Fruit fly (Drosophila melanogaster) whole organism, embryonic: Measurements from ENCODE around the gene CG32388.
A peak's percentile ranks its signal among the peaks of the same experiment; 100 is the strongest.

Experiments used
- Asciz ChIP-seq: fragments of 200-800 bp; sonication (Bioruptor generic); optimal IDR thresholded peaks from 2 replicates; lab custom pipeline; 2017; ENCODE audit warnings: missing biosample characterization, mild to moderate bottlenecking, missing genetic modification characterization, missing genetic modification reagents
- Awh ChIP-seq: fragments of 200-800 bp; sonication (Bioruptor generic); IDR thresholded peaks from 2 replicates; pipeline ENCODE4, ENCODE4 v1.3.6; 2022; ENCODE audit warnings: missing biosample characterization, missing genetic modification characterization
- B-H1 ChIP-seq: fragments of 200-800 bp; sonication (Bioruptor generic); IDR thresholded peaks from 3 replicates; pipeline ENCODE4 v1.3.6; 2022; ENCODE audit warnings: missing biosample characterization, missing genetic modification characterization
- CG10321 ChIP-seq: fragments of 200-800 bp; sonication (Bioruptor generic); IDR thresholded peaks from 2 replicates; pipeline ENCODE4 v1.3.6; 2022; ENCODE audit warnings: missing biosample characterization, missing genetic modification characterization
- CG11085 ChIP-seq: fragments of 200-800 bp; sonication (Bioruptor generic); IDR thresholded peaks from 2 replicates; pipeline ENCODE4 v1.3.6; 2022; ENCODE audit warnings: missing biosample characterization, missing genetic modification characterization
- CG12659 ChIP-seq: fragments of 200-800 bp; sonication (Bioruptor generic); optimal IDR thresholded peaks from 3 replicates; lab custom pipeline; 2017; ENCODE audit warnings: mild to moderate bottlenecking, missing biosample characterization, missing genetic modification reagents, missing genetic modification characterization
- CG14014 ChIP-seq: fragments of 200-800 bp; sonication (Bioruptor generic); IDR thresholded peaks from 2 replicates; pipeline ENCODE4 v1.3.6; 2022; ENCODE audit warnings: missing biosample characterization, missing genetic modification characterization
- CG16779 ChIP-seq: fragments of 200-800 bp; sonication (Bioruptor generic); IDR thresholded peaks from 2 replicates; pipeline ENCODE4 v1.3.6; 2022; ENCODE audit warnings: missing biosample characterization, missing genetic modification characterization
- CG17361 ChIP-seq: fragments of 200-800 bp; sonication (Bioruptor generic); IDR thresholded peaks from 3 replicates; pipeline ENCODE4 v1.3.6; 2022; ENCODE audit warnings: missing biosample characterization, missing genetic modification characterization
- CG32532 ChIP-seq: fragments of 200-800 bp; sonication (Bioruptor generic); IDR thresholded peaks from 2 replicates; pipeline ENCODE4 v1.3.6; 2022; ENCODE audit warnings: missing biosample characterization, missing genetic modification characterization
- CG34422 ChIP-seq: fragments of 200-800 bp; sonication (Bioruptor generic); IDR thresholded peaks from 3 replicates; pipeline ENCODE4 v1.3.6; 2022; ENCODE audit warnings: missing biosample characterization, missing genetic modification characterization
- CG7372 ChIP-seq: fragments of 200-800 bp; sonication (Bioruptor generic); IDR thresholded peaks from 2 replicates; pipeline ENCODE4 v1.3.6; 2022; ENCODE audit warnings: missing biosample characterization, missing genetic modification characterization
- CG7556 ChIP-seq: fragments of 200-800 bp; sonication (Bioruptor generic); optimal IDR thresholded peaks from 2 replicates; lab custom pipeline; 2017; ENCODE audit warnings: missing biosample characterization, mild to moderate bottlenecking, missing genetic modification characterization
- CG9727 ChIP-seq: fragments of 200-800 bp; sonication (Bioruptor generic); optimal IDR thresholded peaks from 3 replicates; lab custom pipeline; 2017; ENCODE audit warnings: missing biosample characterization, mild to moderate bottlenecking, missing genetic modification characterization
- CoRest ChIP-seq: fragments of 200-800 bp; sonication (Bioruptor generic); optimal IDR thresholded peaks from 3 replicates; lab custom pipeline; 2018; ENCODE audit warnings: missing biosample characterization, mild to moderate bottlenecking, missing genetic modification characterization, moderate library complexity
- Drgx ChIP-seq: fragments of 200-800 bp; sonication (Bioruptor generic); IDR thresholded peaks from 2 replicates; pipeline ENCODE4 v1.3.6; 2022; ENCODE audit warnings: missing biosample characterization, missing genetic modification characterization
- H15 ChIP-seq: fragments of 200-800 bp; sonication (Bioruptor generic); IDR thresholded peaks from 3 replicates; pipeline ENCODE4 v1.3.6; 2022; ENCODE audit warnings: missing biosample characterization, missing genetic modification characterization
- Hr3 ChIP-seq: fragments of 200-800 bp; sonication (Bioruptor generic); optimal IDR thresholded peaks from 3 replicates; lab custom pipeline; 2016; ENCODE audit warnings: missing biosample characterization, missing genetic modification characterization
- Hsf ChIP-seq: fragments of 200-800 bp; sonication (Bioruptor generic); optimal IDR thresholded peaks from 3 replicates; lab custom pipeline; 2016; ENCODE audit warnings: missing biosample characterization, missing genetic modification characterization
- Lpt ChIP-seq: fragments of >200 bp; optimal IDR thresholded peaks from 2 replicates; lab custom pipeline; 2018; ENCODE audit warnings: missing biosample characterization, missing genetic modification characterization
- MTF-1 ChIP-seq: fragments of 200-800 bp; sonication (Bioruptor generic); optimal IDR thresholded peaks from 2 replicates; lab custom pipeline; 2018; ENCODE audit warnings: missing biosample characterization, mild to moderate bottlenecking, missing genetic modification characterization, borderline replicate concordance
- Med ChIP-seq: fragments of 200-800 bp; sonication (Bioruptor generic); peaks from one replicate; lab custom pipeline; 2016; ENCODE audit warnings: missing biosample characterization, missing genetic modification characterization, mild to moderate bottlenecking, inconsistent platforms, moderate library complexity
- NfI ChIP-seq: fragments of 200-800 bp; sonication (Bioruptor generic); optimal IDR thresholded peaks from 3 replicates; lab custom pipeline; 2018; ENCODE audit warnings: missing biosample characterization, mild to moderate bottlenecking, missing genetic modification characterization, moderate library complexity
- Rx ChIP-seq: fragments of 200-800 bp; sonication (Bioruptor generic); IDR thresholded peaks from 2 replicates; pipeline ENCODE4 v1.3.6; 2022; ENCODE audit warnings: missing biosample characterization, missing genetic modification characterization
- Sin3A ChIP-seq: fragments of >200 bp; optimal IDR thresholded peaks from 2 replicates; lab custom pipeline; 2018
- Sox102F ChIP-seq: fragments of 200-800 bp; sonication (Bioruptor generic); optimal IDR thresholded peaks from 2 replicates; lab custom pipeline; 2018; ENCODE audit warnings: missing biosample characterization, mild to moderate bottlenecking, missing genetic modification characterization, moderate library complexity
- Trl ChIP-seq, 3 experiments: fragments of >200 bp in 2 of 3; fragments of 200-800 bp in 1 of 3; sonication (Bioruptor generic) in 1 of 3; optimal IDR thresholded peaks; 2 replicates in 1 of 3; 3 replicates in 2 of 3; lab custom pipeline; 2016 to 2017; ENCODE audit warnings: missing biosample characterization in 1 of 3, missing genetic modification characterization in 1 of 3
- Xbp1 ChIP-seq: fragments of 200-800 bp; sonication (Bioruptor generic); optimal IDR thresholded peaks from 3 replicates; lab custom pipeline; 2016; ENCODE audit warnings: missing biosample characterization, mild to moderate bottlenecking, missing genetic modification characterization
- abd-A ChIP-seq: fragments of 200-800 bp; sonication (Bioruptor generic); optimal IDR thresholded peaks from 3 replicates; lab custom pipeline; 2019; ENCODE audit warnings: missing biosample characterization, mild to moderate bottlenecking, missing genetic modification characterization, moderate library complexity
- ap ChIP-seq: fragments of 200-800 bp; sonication (Bioruptor generic); IDR thresholded peaks from 2 replicates; pipeline ENCODE4 v1.3.6; 2022; ENCODE audit warnings: missing biosample characterization, missing genetic modification characterization
- ara ChIP-seq: fragments of 200-800 bp; sonication (Bioruptor generic); IDR thresholded peaks from 2 replicates; pipeline ENCODE4 v1.3.6; 2022; ENCODE audit warnings: missing biosample characterization, missing genetic modification characterization
- ase ChIP-seq: fragments of 200-800 bp; sonication (Bioruptor generic); IDR thresholded peaks from 3 replicates; pipeline ENCODE4 v1.3.6; 2022; ENCODE audit warnings: missing biosample characterization, missing genetic modification characterization
- bsh ChIP-seq, 2 experiments: fragments of 200-800 bp; sonication (Bioruptor generic); optimal IDR thresholded peaks; 2 replicates each; lab custom pipeline; 2017 to 2018; ENCODE audit warnings: mild to moderate bottlenecking in 2 of 2, missing biosample characterization in 2 of 2, missing genetic modification characterization in 2 of 2, moderate library complexity in 1 of 2
- cas ChIP-seq: fragments of 200-800 bp; sonication (Bioruptor generic); IDR thresholded peaks from 2 replicates; pipeline ENCODE4 v1.3.6; 2022; ENCODE audit warnings: missing biosample characterization, missing genetic modification characterization
- caup ChIP-seq: fragments of 200-800 bp; sonication (Bioruptor generic); optimal IDR thresholded peaks from 3 replicates; lab custom pipeline; 2017; ENCODE audit warnings: missing biosample characterization, mild to moderate bottlenecking, missing genetic modification characterization, moderate library complexity; ENCODE audit not compliant: severe bottlenecking
- chif ChIP-seq, 2 experiments: fragments of 200-800 bp; sonication (Bioruptor generic); optimal IDR thresholded peaks; 3 replicates each; lab custom pipeline; 2016; ENCODE audit warnings: missing biosample characterization in 2 of 2, missing genetic modification characterization in 2 of 2
- dpn ChIP-seq, 2 experiments: fragments of 200-800 bp; sonication (Bioruptor generic); optimal IDR thresholded peaks; 3 replicates each; lab custom pipeline; 2016; ENCODE audit warnings: missing biosample characterization in 2 of 2, missing genetic modification characterization in 2 of 2
- grau ChIP-seq: fragments of 200-800 bp; optimal IDR thresholded peaks from 3 replicates; lab custom pipeline; 2019; ENCODE audit warnings: missing biosample characterization, mild to moderate bottlenecking, missing genetic modification characterization, moderate library complexity
- ham ChIP-seq: fragments of 200-800 bp; sonication (Bioruptor generic); IDR thresholded peaks from 2 replicates; pipeline ENCODE4 v1.3.6; 2022; ENCODE audit warnings: missing biosample characterization, missing genetic modification characterization
- hkb ChIP-seq, 2 experiments: fragments of 200-800 bp in 1 of 2; fragments of >200 bp in 1 of 2; sonication (Bioruptor generic) in 1 of 2; IDR thresholded peaks in 1 of 2; optimal IDR thresholded peaks in 1 of 2; 2 replicates each; pipeline versions ENCODE4 v1.3.6 to Lab custom; 2017 to 2022; ENCODE audit warnings: missing biosample characterization in 1 of 2, missing genetic modification characterization in 1 of 2
- lilli ChIP-seq: fragments of 200-800 bp; sonication (Bioruptor generic); optimal IDR thresholded peaks from 3 replicates; lab custom pipeline; 2016; ENCODE audit warnings: missing biosample characterization, missing genetic modification characterization
- lov ChIP-seq, 2 experiments: fragments of 200-800 bp in 1 of 2; fragments of >200 bp in 1 of 2; sonication (Bioruptor generic) in 1 of 2; IDR thresholded peaks in 1 of 2; optimal IDR thresholded peaks in 1 of 2; 2 replicates in 1 of 2; 3 replicates in 1 of 2; pipeline versions ENCODE4 v1.3.6 to Lab custom; 2017 to 2022; ENCODE audit warnings: missing biosample characterization in 1 of 2, missing genetic modification characterization in 1 of 2
- pzg ChIP-seq: fragments of 200-800 bp; sonication (Bioruptor generic); optimal IDR thresholded peaks from 3 replicates; lab custom pipeline; 2018; ENCODE audit warnings: missing biosample characterization, mild to moderate bottlenecking, missing genetic modification characterization, moderate library complexity
- sens ChIP-seq: fragments of 200-800 bp; sonication (Bioruptor generic); peaks from one replicate; lab custom pipeline; 2016; ENCODE audit warnings: missing biosample characterization, missing genetic modification characterization
- sens-2 ChIP-seq: fragments of 200-800 bp; sonication (Bioruptor generic); IDR thresholded peaks from 2 replicates; pipeline ENCODE4 v1.3.6; 2022; ENCODE audit warnings: missing biosample characterization, missing genetic modification characterization
- ssp ChIP-seq: fragments of 200-800 bp; sonication (Bioruptor generic); IDR thresholded peaks from 2 replicates; pipeline ENCODE4 v1.3.6; 2022; ENCODE audit warnings: missing biosample characterization, missing genetic modification characterization
- vvl ChIP-seq: fragments of 200-800 bp; sonication (Bioruptor generic); IDR thresholded peaks from 2 replicates; pipeline ENCODE4 v1.3.6; 2022; ENCODE audit warnings: missing biosample characterization, missing genetic modification characterization

Gene CG32388

DNA sequence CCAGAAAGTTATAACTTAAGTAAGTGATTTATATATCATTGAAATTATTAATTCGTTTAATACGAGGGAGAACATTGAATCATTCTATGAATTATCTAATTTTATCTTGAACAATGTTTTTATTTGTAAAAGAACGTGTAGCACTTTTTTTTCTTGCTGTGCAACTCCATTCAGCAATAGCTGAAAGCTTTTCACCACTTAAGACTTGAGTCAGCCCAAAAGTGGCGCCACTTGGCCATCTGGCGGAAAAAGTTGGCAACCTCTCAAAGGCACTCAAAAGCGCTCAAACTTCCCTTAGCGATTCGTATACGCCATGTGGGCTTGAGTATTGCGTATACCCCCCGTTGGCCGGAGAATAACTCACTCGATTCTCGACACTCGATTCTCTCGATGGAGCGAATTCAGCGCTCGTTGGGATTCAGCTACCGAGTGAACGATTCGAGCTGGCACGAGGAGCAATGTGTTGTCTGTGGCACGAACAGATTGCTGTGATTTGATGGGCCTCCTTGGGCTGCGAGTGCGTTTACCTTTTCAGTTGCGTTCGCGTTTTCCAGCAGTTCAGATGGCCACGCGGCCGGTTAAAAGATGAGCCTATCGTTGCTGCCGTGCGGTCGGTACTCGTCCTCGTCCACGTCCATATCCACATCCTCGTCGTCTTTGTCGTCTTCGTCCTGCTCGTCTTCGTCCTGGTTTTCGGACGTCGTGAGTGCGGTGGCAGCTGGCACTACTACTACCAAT, 29.4 kb upstream of the CG32388 start (continued):
- no peak for TF ChIP-seq Rx (GFP tag; lab: Robert Waterston, UW)
- no peak for TF ChIP-seq chif (GFP tag; optimal IDR thresholded peaks at IDR 0.05; lab: Kevin White, UChicago)
- TF ChIP-seq ham (GFP tag; lab: Robert Waterston, UW): no peak
- peak; percentile 44; the same call in 1 of the 3 replicates for TF ChIP-seq B-H1 (GFP tag; lab: Robert Waterston, UW)
- peak; percentile 50 for TF ChIP-seq Xbp1
- 0 out of 3 replicates have a peak, but pooled peaks have one; percentile 32 for TF ChIP-seq CG17361
- TF ChIP-seq CG32532 (GFP tag; lab: Robert Waterston, UW): peak; percentile 89
- TF ChIP-seq ap (GFP tag; lab: Robert Waterston, UW): no peak
- TF ChIP-seq CG14014 (GFP tag; lab: Robert Waterston, UW): peak; percentile 35; the same call in 1 of the 2 replicates
- TF ChIP-seq CG7372 (GFP tag; lab: Robert Waterston, UW): peak; percentile 63; the same call in 1 of the 2 replicates
- no peak for TF ChIP-seq hkb (optimal IDR thresholded peaks at IDR 0.05; lab: Kevin White, UChicago)
- TF ChIP-seq hkb (GFP tag; IDR thresholded peaks at IDR 0.05; lab: Robert Waterston, UW): peak; percentile 55; the same call in 1 of the 2 replicates
- TF ChIP-seq CG10321 (GFP tag; lab: Robert Waterston, UW): peak; percentile 32; the same call in 1 of the 2 replicates
- peak; percentile 42; the same call in 1 of the 2 replicates for TF ChIP-seq CG11085 (GFP tag; lab: Robert Waterston, UW)
- TF ChIP-seq lilli: peak; percentile 26
- TF ChIP-seq Trl (optimal IDR thresholded peaks at IDR 0.05; lab: Kevin White, UChicago): peak; percentile 12 to 54
- TF ChIP-seq Trl (GFP tag; optimal IDR thresholded peaks at IDR 0.05; lab: Kevin White, UChicago): no peak
- TF ChIP-seq CG7556 (GFP tag; lab: Kevin White, UChicago): peak; percentile 13
- no peak for TF ChIP-seq Sin3A (lab: Kevin White, UChicago)
- TF ChIP-seq ssp (GFP tag; lab: Robert Waterston, UW): 0 out of 2 replicates have a peak, but pooled peaks have one; percentile 11
- TF ChIP-seq Sox102F (GFP tag; lab: Kevin White, UChicago): peak; percentile 48
- TF ChIP-seq CG16779: 0 out of 2 replicates have a peak, but pooled peaks have one; percentile 24
- peak; percentile 16 for TF ChIP-seq Hsf (GFP tag; lab: Kevin White, UChicago)
- peak; percentile 48 for TF ChIP-seq grau (tag; lab: Kevin White, UChicago)
- peak; percentile 19; the same call in 1 of the 2 replicates for TF ChIP-seq sens-2 (GFP tag; lab: Robert Waterston, UW)
- TF ChIP-seq abd-A (tag; lab: Kevin White, UChicago): peak; percentile 23
- no peak for TF ChIP-seq lov (optimal IDR thresholded peaks at IDR 0.05; lab: Kevin White, UChicago)
- TF ChIP-seq lov (GFP tag; IDR thresholded peaks at IDR 0.05; lab: Robert Waterston, UW): 0 out of 3 replicates have a peak, but pooled peaks have one; percentile 9
- TF ChIP-seq CG12659 (GFP tag; lab: Kevin White, UChicago): peak; percentile 35
- peak; percentile 40 for TF ChIP-seq Asciz
- peak; percentile 27; the same call in 1 of the 2 replicates for TF ChIP-seq Drgx
- peak; percentile 27 for TF ChIP-seq Hr3 (GFP tag; lab: Kevin White, UChicago)
- peak; percentile 10 for TF ChIP-seq CoRest (tag; lab: Kevin White, UChicago)
- peak; percentile 14 for TF ChIP-seq MTF-1 (GFP tag; lab: Kevin White, UChicago)
- TF ChIP-seq vvl (GFP tag; lab: Robert Waterston, UW): peak; percentile 49; the same call in 1 of the 2 replicates
- peak; percentile 35 for TF ChIP-seq caup (GFP tag; lab: Kevin White, UChicago)
- 0 out of 3 replicates have a peak, but pooled peaks have one; percentile 26 for TF ChIP-seq CG34422 (GFP tag; lab: Robert Waterston, UW)
- peak; percentile 39; the same call in 1 of the 3 replicates for TF ChIP-seq H15
- TF ChIP-seq pzg: no peak
- peak; percentile 33 for TF ChIP-seq CG9727 (GFP tag; lab: Kevin White, UChicago)
- no peak for TF ChIP-seq Lpt (GFP tag; lab: Kevin White, UChicago)
- TF ChIP-seq ase (GFP tag; lab: Robert Waterston, UW): peak; percentile 70; the same call in 2 of the 3 replicates
- peak; percentile 33; the same call in 1 of the 2 replicates for TF ChIP-seq ara (GFP tag; lab: Robert Waterston, UW)
- TF ChIP-seq cas (GFP tag; lab: Robert Waterston, UW): peak; percentile 32; the same call in 1 of the 2 replicates
- peak; percentile 64 for TF ChIP-seq sens (GFP tag; lab: Kevin White, UChicago)
- TF ChIP-seq Awh (GFP tag; lab: Robert Waterston, UW): peak; percentile 39; the same call in 1 of the 2 replicates
- peak in 1 of 2 experiments; percentile 58 for TF ChIP-seq dpn (GFP tag; optimal IDR thresholded peaks at IDR 0.05; lab: Kevin White, UChicago)
- peak; percentile 44 for TF ChIP-seq NfI
- peak; percentile 90 for TF ChIP-seq Med (GFP tag; lab: Kevin White, UChicago)
- TF ChIP-seq bsh (GFP tag; optimal IDR thresholded peaks at IDR 0.05; lab: Kevin White, UChicago): peak in 1 of 2 experiments; percentile 21
